Worm (Caenorhabditis elegans) whole organism, young adult: Measurements from ENCODE around the gene syd-1.

Experiments
- F10E7.11 ChIP-seq: sonication (generic microtip); optimal IDR thresholded peaks from 2 replicates; lab custom pipeline; 2017; ENCODE audit warnings: mild to moderate bottlenecking, missing genetic modification characterization, moderate library complexity, missing compliant biosample characterization
- F57A8.1 ChIP-seq: fragments of 200-800 bp; sonication (Bioruptor generic); optimal IDR thresholded peaks from 2 replicates; lab custom pipeline; 2018; ENCODE audit warnings: mild to moderate bottlenecking, missing genetic modification characterization, moderate library complexity, missing compliant biosample characterization
- ZK185.1 ChIP-seq: sonication (generic microtip); optimal IDR thresholded peaks from 2 replicates; lab custom pipeline; 2016; ENCODE audit warnings: mild to moderate bottlenecking, missing genetic modification characterization, missing compliant biosample characterization; ENCODE audit not compliant: poor library complexity, severe bottlenecking
- let-526 ChIP-seq: fragments of 200-800 bp; sonication (Bioruptor generic); IDR thresholded peaks from 2 replicates; pipeline ENCODE4 v1.3.6; 2022; ENCODE audit warnings: missing genetic modification reagents, missing genetic modification characterization, missing compliant biosample characterization
- mes-4 ChIP-seq: sonication (generic microtip); optimal IDR thresholded peaks from 2 replicates; lab custom pipeline; 2016; ENCODE audit warnings: missing genotype, missing genetic modification characterization, missing compliant biosample characterization
- sea-2 ChIP-seq: fragments of 200-800 bp; sonication (Bioruptor generic); IDR thresholded peaks from 2 replicates; pipeline ENCODE4 v1.3.6; 2022; ENCODE audit warnings: missing genetic modification characterization, missing compliant biosample characterization

DNA sequence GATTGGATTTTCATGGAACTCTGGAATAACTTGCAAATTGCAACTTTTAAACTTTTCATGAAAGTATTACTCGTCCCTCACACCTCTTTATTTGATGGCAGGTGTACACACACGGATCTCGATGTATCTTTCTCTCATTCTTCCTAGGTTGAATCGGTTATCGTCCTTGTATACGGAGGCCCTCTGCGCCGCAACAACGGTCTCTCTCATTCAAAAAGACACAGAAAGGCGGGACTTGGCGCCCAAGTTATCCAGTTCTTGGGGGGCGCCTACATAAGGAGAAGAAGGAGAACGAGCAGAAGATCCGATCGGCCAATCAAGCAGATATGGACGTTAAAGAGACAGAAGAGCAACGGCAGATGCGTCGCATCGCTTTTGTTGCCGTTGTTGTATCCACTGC lies 50.9 kb downstream of the syd-1 start, which contains the start of gene rol-8:
- TF ChIP-seq sea-2 (no peak), mes-4 (tag; lab: Kevin White, UChicago) (no peak), let-526 (GFP tag; lab: Robert Waterston, UW) (no peak), F57A8.1 (GFP tag; lab: Kevin White, UChicago) (no peak), F10E7.11 (no peak), ZK185.1 (tag; lab: Kevin White, UChicago) (no peak)
